Worm (Caenorhabditis elegans): ENCODE measurements around the gene fbxb-2.
A peak's percentile ranks its signal among the peaks of the same experiment; 100 is the strongest.

fbxb-2 gene

ce11 chrV:19205450-19205849 lies 31.7 kb downstream of the fbxb-2 start (continued):
- TF ChIP-seq tbp1 (GFP tag; optimal IDR thresholded peaks at IDR 0.05) (no peak), aptf-3 (GFP tag; IDR thresholded peaks at IDR 0.05) (no peak), rec-8 (tag; optimal IDR thresholded peaks at IDR 0.05) (no peak), fkh-3 (tag; optimal IDR thresholded peaks at IDR 0.05) (no peak), F52B5.7 (tag; optimal IDR thresholded peaks at IDR 0.05) (no peak), hrde-1 (tag; optimal IDR thresholded peaks at IDR 0.05; ENCODE audit: borderline replicate concordance) (no peak), dpff-1 (tag; optimal IDR thresholded peaks at IDR 0.05) (no peak), madf-8 (GFP tag; conservative IDR thresholded peaks at IDR 0.05) (no peak), ztf-22 (GFP tag; optimal IDR thresholded peaks at IDR 0.05) (peak; percentile 50), B0035.1 (tag; optimal IDR thresholded peaks at IDR 0.05) (no peak), egl-18 (GFP tag; IDR thresholded peaks at IDR 0.05) (no peak), ztf-25 (GFP tag; IDR thresholded peaks at IDR 0.05) (no peak), lsl-1 (GFP tag; optimal IDR thresholded peaks at IDR 0.05) (no peak), ccch-3 (GFP tag; optimal IDR thresholded peaks at IDR 0.05) (no peak), lin-54 (GFP tag; optimal IDR thresholded peaks at IDR 0.05) (no peak), ceh-58 (GFP tag; IDR thresholded peaks at IDR 0.05) (no peak), lir-1 (GFP tag; conservative IDR thresholded peaks at IDR 0.05) (no peak), dox-1 (GFP tag; IDR thresholded peaks at IDR 0.05) (peak; percentile 52; the same call in 1 of the 2 replicates)

- TF ChIP-seq snpc-3.4 (tag; optimal IDR thresholded peaks at IDR 0.05): no peak
- TF ChIP-seq B0019.2 (GFP tag; conservative IDR thresholded peaks at IDR 0.05): no peak
- TF ChIP-seq ZK185.1 (tag; optimal IDR thresholded peaks at IDR 0.05; ENCODE audit: poor library complexity, severe bottlenecking): no peak
- TF ChIP-seq hsf-1 (GFP tag; IDR thresholded peaks at IDR 0.05): 0 out of 2 replicates have a peak, but pooled peaks have one; percentile 36
- TF ChIP-seq nhr-80 (tag; optimal IDR thresholded peaks at IDR 0.05): peak; percentile 36
- no peak for TF ChIP-seq C06A6.2 (GFP tag; conservative IDR thresholded peaks at IDR 0.05)
- TF ChIP-seq somi-1 (GFP tag; optimal IDR thresholded peaks at IDR 0.05): no peak
- no peak for TF ChIP-seq T07F8.4 (tag; optimal IDR thresholded peaks at IDR 0.05)
- TF ChIP-seq snpc-1.3 (tag; optimal IDR thresholded peaks at IDR 0.05; ENCODE audit: insufficient read depth): no peak
- TF ChIP-seq akir-1 (GFP tag; optimal IDR thresholded peaks at IDR 0.05): no peak
- TF ChIP-seq let-607 (tag; optimal IDR thresholded peaks at IDR 0.05): peak; percentile 8 to 24
- no peak for TF ChIP-seq aptf-3 (GFP tag; IDR thresholded peaks at IDR 0.05)
- no peak for TF ChIP-seq him-1 (tag; optimal IDR thresholded peaks at IDR 0.05)
- no peak for TF ChIP-seq madf-8 (GFP tag; conservative IDR thresholded peaks at IDR 0.05)
- no peak for TF ChIP-seq nhr-179 (tag; optimal IDR thresholded peaks at IDR 0.05)
- TF ChIP-seq egrh-3 (GFP tag; IDR thresholded peaks at IDR 0.05): no peak
- no peak for TF ChIP-seq K11D2.4 (GFP tag; IDR thresholded peaks at IDR 0.05)
These were observed 33.8 kb downstream of the fbxb-2 start, which contains the start of gene Y39B6A.1 for ce11 chrV:19203299-19203698. TSS of gene Y39B6A.1 (minus strand) at chrV:19203607.

ce11 chrV:19202800-19203199 lies 34.3 kb downstream of the fbxb-2 start:
- TF ChIP-seq K11D2.4 (GFP tag; IDR thresholded peaks at IDR 0.05): no peak
- no peak for TF ChIP-seq ZK185.1 (tag; optimal IDR thresholded peaks at IDR 0.05; ENCODE audit: poor library complexity, severe bottlenecking)
- TF ChIP-seq C17E4.6 (GFP tag; IDR thresholded peaks at IDR 0.05): no peak
- TF ChIP-seq lin-26 (GFP tag; IDR thresholded peaks at IDR 0.05): no peak
- TF ChIP-seq egrh-3 (GFP tag; IDR thresholded peaks at IDR 0.05): peak; percentile 83; the same call in 1 of the 2 replicates
- peak; percentile 82 for TF ChIP-seq zfh-2 (GFP tag; conservative IDR thresholded peaks at IDR 0.05)
- no peak for TF ChIP-seq K12H6.12 (tag; optimal IDR thresholded peaks at IDR 0.05)
- TF ChIP-seq Y53G8AR.9 (GFP tag; conservative IDR thresholded peaks at IDR 0.05): 0 out of 2 replicates have a peak, but pooled peaks have one; percentile 32

All from whole organism, young adult.